Worm (Caenorhabditis elegans) whole organism, late embryonic: Measurements from ENCODE around the gene nhr-12.

Experiments used
- ahr-1 ChIP-seq: sonication (generic microtip); optimal IDR thresholded peaks from 2 replicates; lab custom pipeline; 2016; ENCODE audit warnings: missing genetic modification characterization, missing compliant biosample characterization
- ceh-45 ChIP-seq: fragments of 200-800 bp; sonication (Bioruptor generic); IDR thresholded peaks from 2 replicates; pipeline ENCODE4 v1.3.6; 2022; ENCODE audit warnings: missing genetic modification reagents, missing genetic modification characterization, missing compliant biosample characterization
- hlh-8 ChIP-seq: sonication (generic microtip); optimal IDR thresholded peaks from 2 replicates; lab custom pipeline; 2016; ENCODE audit warnings: missing genotype, missing genetic modification characterization, missing compliant biosample characterization
- pag-3 ChIP-seq: sonication (generic microtip); optimal IDR thresholded peaks from 2 replicates; lab custom pipeline; 2016; ENCODE audit warnings: missing compliant biosample characterization, missing genetic modification characterization, borderline replicate concordance

- TF ChIP-seq hlh-8 (tag; lab: Kevin White, UChicago): no peak
- no peak for TF ChIP-seq pag-3 (tag; lab: Kevin White, UChicago)
- TF ChIP-seq ceh-45 (GFP tag; lab: Robert Waterston, UW): no peak
- no peak for TF ChIP-seq ahr-1 (tag; lab: Kevin White, UChicago)
Measured at ce11 chrV:10060039-10060438, 23.8 kb downstream of the nhr-12 start.
